Fruit fly (Drosophila melanogaster) whole organism, pupa: ENCODE data around the gene brm.

ENCODE experiments used
- CG10348 ChIP-seq: fragments of 200-800 bp; sonication (Bioruptor generic); IDR thresholded peaks from 2 replicates; pipeline ENCODE4 v1.3.6; 2022; ENCODE audit warnings: missing biosample characterization, missing genetic modification characterization
- CG12605 ChIP-seq: fragments of 200-800 bp; sonication (Bioruptor generic); IDR thresholded peaks from 2 replicates; pipeline ENCODE4 v1.3.6; 2022; ENCODE audit warnings: missing biosample characterization, missing genetic modification characterization
- CG13204 ChIP-seq: fragments of 200-800 bp; sonication (Bioruptor generic); optimal IDR thresholded peaks from 2 replicates; lab custom pipeline; 2018; ENCODE audit warnings: missing biosample characterization, mild to moderate bottlenecking, missing genetic modification characterization, moderate library complexity
- CG14655 ChIP-seq: fragments of 200-800 bp; sonication (Bioruptor generic); optimal IDR thresholded peaks from 3 replicates; lab custom pipeline; 2017; ENCODE audit warnings: mild to moderate bottlenecking, missing biosample characterization, missing genetic modification reagents, missing genetic modification characterization
- CG15710 ChIP-seq: fragments of 200-800 bp; sonication (Bioruptor generic); optimal IDR thresholded peaks from 2 replicates; lab custom pipeline; 2018; ENCODE audit warnings: missing biosample characterization, mild to moderate bottlenecking, missing genetic modification characterization, moderate library complexity
- CG17806 ChIP-seq: fragments of 200-800 bp; sonication (Bioruptor generic); optimal IDR thresholded peaks from 2 replicates; lab custom pipeline; 2018; ENCODE audit warnings: missing biosample characterization, mild to moderate bottlenecking, missing genetic modification characterization, moderate library complexity
- CG32121 ChIP-seq: fragments of 200-800 bp; sonication (Bioruptor generic); IDR thresholded peaks from 2 replicates; pipeline ENCODE4 v1.3.6; 2022; ENCODE audit warnings: missing biosample characterization, missing genetic modification characterization
- CG34367 ChIP-seq: fragments of 200-800 bp; sonication (Bioruptor generic); optimal IDR thresholded peaks from 2 replicates; lab custom pipeline; 2018; ENCODE audit warnings: missing biosample characterization, mild to moderate bottlenecking, missing genetic modification characterization
- CG4496 ChIP-seq: fragments of 200-800 bp; sonication (Bioruptor generic); IDR thresholded peaks from 3 replicates; pipeline ENCODE4 v1.3.6; 2022; ENCODE audit warnings: missing biosample characterization, missing genetic modification characterization
- CG8159 ChIP-seq: fragments of 200-800 bp; sonication (Bioruptor generic); optimal IDR thresholded peaks from 3 replicates; lab custom pipeline; 2018; ENCODE audit warnings: missing biosample characterization, mild to moderate bottlenecking, missing genetic modification characterization, moderate library complexity
- CG8301 ChIP-seq: fragments of 200-800 bp; sonication (Bioruptor generic); optimal IDR thresholded peaks from 2 replicates; lab custom pipeline; 2018; ENCODE audit warnings: missing biosample characterization, mild to moderate bottlenecking, missing genetic modification characterization
- CG9948 ChIP-seq: fragments of 200-800 bp; sonication (Bioruptor generic); optimal IDR thresholded peaks from 2 replicates; lab custom pipeline; 2018; ENCODE audit warnings: missing biosample characterization, mild to moderate bottlenecking, missing genetic modification characterization, moderate library complexity
- D1 ChIP-seq: fragments of 200-800 bp; sonication (Bioruptor generic); optimal IDR thresholded peaks from 2 replicates; lab custom pipeline; 2018; ENCODE audit warnings: missing biosample characterization, mild to moderate bottlenecking, missing genetic modification characterization, moderate library complexity
- EcR ChIP-seq: fragments of 200-800 bp; sonication (Bioruptor generic); optimal IDR thresholded peaks from 3 replicates; lab custom pipeline; 2019; ENCODE audit warnings: missing biosample characterization, missing genetic modification characterization, mild to moderate bottlenecking, moderate library complexity, missing genetic modification reagents
- Ets98B ChIP-seq: fragments of 200-800 bp; sonication (Bioruptor generic); IDR thresholded peaks from 2 replicates; pipeline ENCODE4 v1.3.6; 2022; ENCODE audit warnings: missing biosample characterization, missing genetic modification characterization
- Pif1A ChIP-seq: fragments of 200-800 bp; sonication (Bioruptor generic); optimal IDR thresholded peaks from 3 replicates; lab custom pipeline; 2016; ENCODE audit warnings: missing biosample characterization, missing genetic modification characterization
- Pif1B ChIP-seq: fragments of 200-800 bp; sonication (Bioruptor generic); optimal IDR thresholded peaks from 3 replicates; lab custom pipeline; 2016; ENCODE audit warnings: missing biosample characterization, missing genetic modification characterization
- Snoo ChIP-seq: fragments of 200-800 bp; sonication (Bioruptor generic); optimal IDR thresholded peaks from 3 replicates; lab custom pipeline; 2017; ENCODE audit warnings: missing biosample characterization, mild to moderate bottlenecking, missing genetic modification characterization, inconsistent platforms
- fd96Ca ChIP-seq: fragments of 200-800 bp; sonication (Bioruptor generic); IDR thresholded peaks from 3 replicates; pipeline ENCODE4 v1.3.6; 2022; ENCODE audit warnings: missing biosample characterization, missing genetic modification characterization
- gl ChIP-seq: fragments of 200-800 bp; sonication (Bioruptor generic); optimal IDR thresholded peaks from 2 replicates; lab custom pipeline; 2018; ENCODE audit warnings: missing biosample characterization, mild to moderate bottlenecking, missing genetic modification characterization
- rn ChIP-seq: fragments of 200-800 bp; sonication (Bioruptor generic); IDR thresholded peaks from 2 replicates; pipeline ENCODE4 v1.3.6; 2022; ENCODE audit warnings: missing biosample characterization, missing genetic modification characterization

Gene brm

DNA sequence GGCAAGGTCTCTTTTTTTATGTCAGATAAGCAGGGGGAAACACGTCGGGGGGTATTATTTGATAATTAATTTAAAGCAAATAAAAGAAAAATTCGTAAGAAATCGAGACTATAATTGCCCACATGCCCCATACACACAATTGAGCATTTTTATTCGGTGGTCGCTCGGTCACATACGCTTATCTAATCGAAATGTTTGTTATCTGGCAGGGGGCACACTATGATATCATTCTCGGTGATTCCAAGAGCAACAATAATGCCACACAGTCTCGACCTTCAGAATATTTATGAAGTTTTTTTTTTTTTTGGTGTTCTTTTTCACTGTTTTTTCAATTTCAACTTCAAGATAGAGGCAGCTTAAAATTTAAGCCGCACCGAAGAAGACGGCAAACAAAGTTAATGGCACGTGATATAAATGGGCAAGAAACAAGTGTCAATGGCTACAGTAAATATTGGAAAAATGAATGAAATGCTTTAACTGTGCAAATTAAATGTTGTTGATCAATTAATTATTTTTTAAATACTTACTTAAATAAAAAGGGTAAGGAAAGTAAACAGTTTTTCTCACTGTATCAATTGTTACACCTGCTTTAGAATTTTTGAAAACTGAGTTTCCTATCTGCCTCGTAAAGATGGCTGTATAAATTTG, 16.8 kb upstream of the brm start:
- TF ChIP-seq EcR: no peak
- no peak for TF ChIP-seq Snoo
- no peak for TF ChIP-seq CG8159 (tag; lab: Kevin White, UChicago)
- TF ChIP-seq CG9948: no peak
- TF ChIP-seq CG32121 (GFP tag; lab: Robert Waterston, UW): no peak
- TF ChIP-seq CG17806 (tag; lab: Kevin White, UChicago): peak; percentile 3
- no peak for TF ChIP-seq CG14655
- no peak for TF ChIP-seq CG10348
- TF ChIP-seq, all 21 proteins: peak for 1

DNA sequence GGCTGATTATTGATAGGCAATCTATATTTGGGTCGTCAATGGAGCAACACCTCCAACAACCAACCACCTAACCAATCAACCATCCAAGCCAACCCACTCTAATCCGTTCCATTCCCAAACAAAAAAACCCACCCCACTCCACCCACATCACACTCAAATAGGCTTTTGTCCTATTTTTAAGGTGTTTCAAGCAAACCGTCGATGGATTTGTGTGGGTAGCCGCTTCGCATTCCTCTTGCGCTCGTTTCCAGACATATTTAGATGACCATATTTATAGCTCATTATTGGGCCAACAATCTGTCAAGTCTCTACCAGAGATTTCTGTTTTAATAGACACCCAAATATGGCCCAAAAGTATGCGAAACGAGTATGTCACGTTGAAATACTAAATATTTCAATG, 15.5 kb upstream of the brm start:
- TF ChIP-seq Ets98B (GFP tag; lab: Robert Waterston, UW) (no peak), CG10348 (no peak), Pif1B (GFP tag; lab: Kevin White, UChicago) (no peak), Pif1A (GFP tag; lab: Kevin White, UChicago) (no peak), CG9948 (no peak), CG17806 (tag; lab: Kevin White, UChicago) (no peak), CG32121 (GFP tag; lab: Robert Waterston, UW) (no peak), CG15710 (tag; lab: Kevin White, UChicago) (no peak), fd96Ca (GFP tag; lab: Robert Waterston, UW) (no peak), CG12605 (GFP tag; lab: Robert Waterston, UW) (no peak), CG8301 (tag; lab: Kevin White, UChicago) (no peak)

DNA sequence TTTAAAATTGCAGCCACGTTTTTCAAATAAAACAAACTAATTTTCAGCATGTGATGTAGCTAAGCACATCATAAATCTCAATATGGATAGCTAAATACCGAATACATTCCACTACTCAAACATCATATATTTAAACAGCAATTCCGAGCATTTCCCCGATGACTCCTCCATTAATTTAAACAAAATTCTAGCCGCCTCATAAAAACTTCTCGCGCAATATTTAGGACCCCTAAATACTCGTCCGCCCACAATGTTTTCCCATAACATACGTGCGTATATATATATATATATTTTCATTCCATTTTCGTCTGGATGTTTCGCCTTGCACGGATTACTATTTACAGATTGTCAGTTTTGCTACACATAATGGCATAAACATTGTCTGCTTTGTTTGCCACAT, 13.3 kb upstream of the brm start:
- TF ChIP-seq CG17806 (tag; lab: Kevin White, UChicago) (no peak), CG32121 (GFP tag; lab: Robert Waterston, UW) (no peak), CG8159 (tag; lab: Kevin White, UChicago) (no peak), CG9948 (no peak), CG4496 (GFP tag; lab: Robert Waterston, UW) (no peak), rn (GFP tag; lab: Robert Waterston, UW) (no peak), CG15710 (tag; lab: Kevin White, UChicago) (no peak), fd96Ca (GFP tag; lab: Robert Waterston, UW) (no peak), Pif1B (GFP tag; lab: Kevin White, UChicago) (no peak), CG12605 (GFP tag; lab: Robert Waterston, UW) (no peak), CG14655 (no peak), D1 (no peak), Snoo (no peak), Ets98B (GFP tag; lab: Robert Waterston, UW) (no peak), EcR (no peak)

DNA sequence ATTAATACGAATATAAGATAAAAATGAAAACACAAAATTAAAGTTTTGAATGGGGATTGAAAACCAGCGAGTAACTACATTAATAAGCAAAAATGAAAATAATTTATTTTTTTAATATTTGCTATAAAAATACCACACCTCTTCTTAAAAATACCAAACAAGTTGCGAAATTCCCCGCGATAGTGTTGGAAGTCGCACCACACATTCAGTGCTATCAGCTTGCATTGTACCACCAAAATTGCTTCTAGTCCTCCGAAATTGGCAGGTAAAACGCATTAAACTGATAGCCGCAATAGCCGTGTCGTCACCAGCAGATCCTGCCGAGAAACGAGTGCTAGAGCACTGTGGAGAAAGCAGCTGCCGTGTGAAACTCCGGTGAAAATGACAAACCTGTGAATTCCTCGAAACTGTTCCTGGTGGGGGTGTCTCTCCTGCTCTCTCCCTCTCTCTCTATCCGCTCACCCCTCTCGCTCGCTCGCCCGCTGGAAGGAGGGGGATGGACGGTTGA, 5.4 kb upstream of the brm start, which contains the start of gene Hip14:
Gene Hip14 (plus strand): TSS at position 198 of the 508 bp plus-strand sequence.
- TF ChIP-seq CG12605 (GFP tag; lab: Robert Waterston, UW) (no peak), EcR (no peak), CG17806 (tag; lab: Kevin White, UChicago) (no peak), Ets98B (GFP tag; lab: Robert Waterston, UW) (peak; percentile 7; the same call in 1 of the 2 replicates), CG13204 (GFP tag; lab: Kevin White, UChicago) (no peak), Snoo (peak; percentile 28), CG9948 (no peak), gl (peak; percentile 2), CG8301 (tag; lab: Kevin White, UChicago) (no peak), Pif1B (GFP tag; lab: Kevin White, UChicago) (no peak), D1 (no peak), CG32121 (GFP tag; lab: Robert Waterston, UW) (no peak), CG14655 (no peak), Pif1A (GFP tag; lab: Kevin White, UChicago) (no peak), CG8159 (tag; lab: Kevin White, UChicago) (no peak)
- TF ChIP-seq, all 21 proteins: peak for 3

DNA sequence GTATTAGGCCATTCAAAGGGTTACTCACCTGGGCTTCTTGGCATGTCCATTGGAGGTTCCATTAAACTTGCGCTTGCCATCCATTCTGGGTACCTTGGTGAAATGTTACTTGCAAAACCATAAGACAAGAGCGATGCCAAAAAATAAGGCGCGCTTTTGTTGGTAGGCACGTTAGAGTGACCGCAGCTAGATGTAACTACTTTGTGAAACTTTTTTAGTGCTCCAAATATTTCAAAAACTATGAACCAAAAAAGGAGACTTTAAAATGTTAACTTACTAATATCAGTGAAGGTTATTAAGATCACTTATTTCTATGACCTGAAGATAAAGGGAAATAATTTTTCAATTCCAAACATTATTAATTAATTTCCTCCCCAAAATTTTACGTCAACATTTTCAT, 5.0 kb upstream of the brm start, which contains the start of gene PolD1:
Gene PolD1 (minus strand): TSS at position 181 of the 400 bp plus-strand sequence.
- TF ChIP-seq CG8159 (tag; lab: Kevin White, UChicago) (no peak), CG14655 (no peak), rn (GFP tag; lab: Robert Waterston, UW) (no peak), gl (no peak), Pif1B (GFP tag; lab: Kevin White, UChicago) (no peak), EcR (no peak), CG34367 (no peak), Ets98B (GFP tag; lab: Robert Waterston, UW) (no peak), CG12605 (GFP tag; lab: Robert Waterston, UW) (no peak), CG9948 (no peak), CG4496 (GFP tag; lab: Robert Waterston, UW) (no peak), D1 (no peak), CG17806 (tag; lab: Kevin White, UChicago) (no peak), CG10348 (no peak), Snoo (no peak), Pif1A (GFP tag; lab: Kevin White, UChicago) (no peak), CG13204 (GFP tag; lab: Kevin White, UChicago) (no peak), CG15710 (tag; lab: Kevin White, UChicago) (no peak)
- TF ChIP-seq, all 21 proteins: peak for 0

DNA sequence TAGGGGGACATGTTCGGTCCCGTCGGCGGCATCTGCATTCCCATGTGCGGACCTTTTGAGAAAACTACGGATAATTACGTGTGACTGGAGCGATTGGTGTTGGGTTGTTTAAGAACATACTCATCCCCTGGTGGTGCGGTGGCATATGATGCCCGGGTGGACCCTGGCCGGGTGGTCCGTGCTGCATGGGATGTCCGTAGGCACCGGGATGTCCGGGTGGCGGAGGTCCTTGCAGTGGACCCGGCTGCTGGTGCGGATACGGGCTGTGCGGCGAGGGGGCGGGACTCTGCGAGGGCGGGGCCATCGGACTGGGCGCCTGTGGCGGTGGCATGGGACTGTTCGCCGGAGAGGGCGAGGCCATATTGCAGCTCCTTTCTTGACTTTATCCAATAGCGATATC, 521 bp downstream of the brm start:
- TF ChIP-seq CG34367: no peak
- no peak for TF ChIP-seq CG8301 (tag; lab: Kevin White, UChicago)
- no peak for TF ChIP-seq CG14655
- TF ChIP-seq Ets98B (GFP tag; lab: Robert Waterston, UW): no peak
- no peak for TF ChIP-seq CG17806 (tag; lab: Kevin White, UChicago)
- no peak for TF ChIP-seq Pif1A (GFP tag; lab: Kevin White, UChicago)
- no peak for TF ChIP-seq fd96Ca (GFP tag; lab: Robert Waterston, UW)
- TF ChIP-seq EcR: no peak
- TF ChIP-seq Pif1B (GFP tag; lab: Kevin White, UChicago): no peak
- TF ChIP-seq CG15710 (tag; lab: Kevin White, UChicago): no peak
